Fruit fly (Drosophila melanogaster) whole organism, wandering third instar larva: ENCODE data around the gene slou.

ENCODE experiments used
- Dfd ChIP-seq: fragments of >200 bp; optimal IDR thresholded peaks from 2 replicates; lab custom pipeline; 2017; ENCODE audit warnings: missing biosample characterization, missing genetic modification characterization
- Myc ChIP-seq: fragments of >200 bp; optimal IDR thresholded peaks from 2 replicates; lab custom pipeline; 2017

dm6 chr3R:21548956-21549355 lies 8.0 kb downstream of the slou start:
- TF ChIP-seq Dfd (GFP tag; lab: Kevin White, UChicago) (peak; percentile 97), Myc (lab: Kevin White, UChicago) (no peak)
